Worm (Caenorhabditis elegans): Measurements from ENCODE around the gene tcc-1.

Gene tcc-1

DNA sequence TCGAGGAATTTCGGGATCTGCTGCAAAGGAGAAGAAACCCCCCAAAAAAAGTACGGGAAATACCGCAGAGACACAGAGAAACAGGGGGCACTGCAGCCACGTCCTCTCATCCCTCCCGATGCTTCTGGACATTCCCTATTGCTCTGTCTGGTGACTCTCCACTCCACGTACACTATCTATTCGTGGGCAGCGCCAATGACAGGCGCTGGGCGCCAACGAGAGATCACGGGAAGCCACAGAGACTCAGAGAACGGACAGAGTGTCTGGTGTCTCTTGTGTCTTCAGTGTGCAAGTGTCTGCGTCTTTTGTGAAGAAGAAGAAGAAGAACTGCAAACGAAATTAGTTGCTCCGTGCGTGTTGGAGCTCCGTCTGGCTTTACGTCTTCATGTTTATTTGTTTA is 2.1 kb upstream of the tcc-1 start (continued):
- TF ChIP-seq C04F5.9 (tag; optimal IDR thresholded peaks at IDR 0.05) (no peak), pqm-1 (tag; optimal IDR thresholded peaks at IDR 0.05) (no peak), nhr-71 (tag; optimal IDR thresholded peaks at IDR 0.05) (peak; percentile 95), lir-3 (tag; optimal IDR thresholded peaks at IDR 0.05; ENCODE audit: poor library complexity) (no peak), hpl-2 (GFP tag; optimal IDR thresholded peaks at IDR 0.05) (no peak), unc-62 (GFP tag; optimal IDR thresholded peaks at IDR 0.05) (no peak), aly-2 (tag; optimal IDR thresholded peaks at IDR 0.05) (no peak), tbx-2 (tag; optimal IDR thresholded peaks at IDR 0.05) (peak; percentile 90), lin-39 (tag; optimal IDR thresholded peaks at IDR 0.05) (no peak), nhr-47 (tag; optimal IDR thresholded peaks at IDR 0.05) (peak; percentile 92), ceh-82 (tag; optimal IDR thresholded peaks at IDR 0.05) (peak; percentile 59 to 92 (median 82)), fkh-10 (GFP tag; optimal IDR thresholded peaks at IDR 0.05) (peak; percentile 47), lin-35 (GFP tag; optimal IDR thresholded peaks at IDR 0.05) (peak; percentile 77 to 81), ceh-63 (GFP tag; optimal IDR thresholded peaks at IDR 0.05) (no peak), ces-1 (GFP tag; optimal IDR thresholded peaks at IDR 0.05) (peak; percentile 62), zip-4 (GFP tag; optimal IDR thresholded peaks at IDR 0.05) (peak; percentile 26), efl-1 (optimal IDR thresholded peaks at IDR 0.05) (peak; percentile 82 to 95), efl-1 (GFP tag; optimal IDR thresholded peaks at IDR 0.05 in 1 of 2) (peak; percentile 60 to 96), unc-130 (tag; optimal IDR thresholded peaks at IDR 0.05) (no peak), nhr-28 (tag; optimal IDR thresholded peaks at IDR 0.05) (no peak), lin-13 (GFP tag; optimal IDR thresholded peaks at IDR 0.05) (peak; percentile 76), jun-1 (tag; optimal IDR thresholded peaks at IDR 0.05) (peak; percentile 24), sox-4 (tag; optimal IDR thresholded peaks at IDR 0.05) (peak; percentile 19), efl-3 (GFP tag; optimal IDR thresholded peaks at IDR 0.05) (no peak), egl-13 (tag; optimal IDR thresholded peaks at IDR 0.05) (peak; percentile 81), mep-1 (tag; optimal IDR thresholded peaks at IDR 0.05) (peak; percentile 84), nhr-77 (tag; optimal IDR thresholded peaks at IDR 0.05) (peak; percentile 74), nhr-19 (GFP tag; conservative IDR thresholded peaks at IDR 0.05) (peak; percentile 75), ama-1 (optimal IDR thresholded peaks at IDR 0.05) (peak; percentile 41), zag-1 (tag; optimal IDR thresholded peaks at IDR 0.05) (no peak), unc-98 (GFP tag; IDR thresholded peaks at IDR 0.05) (no peak), swsn-7 (tag; optimal IDR thresholded peaks at IDR 0.05) (peak; percentile 91), lin-14 (GFP tag; optimal IDR thresholded peaks at IDR 0.05) (peak; percentile 97), grh-1 (GFP tag; IDR thresholded peaks at IDR 0.05) (no peak), ceh-8 (GFP tag; optimal IDR thresholded peaks at IDR 0.05) (peak; percentile 37), ets-5 (GFP tag; IDR thresholded peaks at IDR 0.05) (no peak), unc-86 (tag; optimal IDR thresholded peaks at IDR 0.05) (peak; percentile 89), ztf-4 (tag; optimal IDR thresholded peaks at IDR 0.05) (peak; percentile 86), skn-1 (tag; optimal IDR thresholded peaks at IDR 0.05) (no peak), nhr-20 (tag; optimal IDR thresholded peaks at IDR 0.05) (peak; percentile 82), vab-15 (tag; optimal IDR thresholded peaks at IDR 0.05) (no peak), snu-23 (GFP tag; optimal IDR thresholded peaks at IDR 0.05) (peak; percentile 93), C34B4.2 (tag; optimal IDR thresholded peaks at IDR 0.05) (no peak), mdl-1 (tag; optimal IDR thresholded peaks at IDR 0.05) (peak; percentile 43 to 68), tlp-1 (tag; optimal IDR thresholded peaks at IDR 0.05) (no peak), egl-27 (tag; optimal IDR thresholded peaks at IDR 0.05) (peak; percentile 35 to 86), nhr-84 (tag; optimal IDR thresholded peaks at IDR 0.05) (no peak), xbp-1 (tag; optimal IDR thresholded peaks at IDR 0.05) (peak; percentile 73), ceh-88 (GFP tag; IDR thresholded peaks at IDR 0.05) (0 out of 2 replicates have a peak, but pooled peaks have one; percentile 17), sptf-1 (tag; optimal IDR thresholded peaks at IDR 0.05) (no peak), F16B12.6 (tag; optimal IDR thresholded peaks at IDR 0.05) (peak; percentile 18), dpl-1 (GFP tag; optimal IDR thresholded peaks at IDR 0.05) (peak; percentile 56 to 69 (median 66)), pag-3 (tag; optimal IDR thresholded peaks at IDR 0.05; ENCODE audit: borderline replicate concordance, insufficient read depth) (no peak), isw-1 (GFP tag; IDR thresholded peaks at IDR 0.05) (peak; percentile 61)

Data from whole organism, L1 larva.